Worm (Caenorhabditis elegans) whole organism, L4/young adult: ENCODE results near the gene athp-2.

Source experiments
- W03F9.2 ChIP-seq: fragments of 150-350 bp; optimal IDR thresholded peaks from 2 replicates; lab custom pipeline; 2014; ENCODE audit warnings: missing biosample characterization, missing genetic modification characterization
- dao-5 ChIP-seq: sonication (generic microtip); optimal IDR thresholded peaks from 2 replicates; lab custom pipeline; 2016; ENCODE audit warnings: missing genotype, missing genetic modification characterization, moderate library complexity, missing compliant biosample characterization
- him-1 ChIP-seq: sonication (generic microtip); optimal IDR thresholded peaks from 2 replicates; lab custom pipeline; 2016; ENCODE audit warnings: missing genotype, missing genetic modification reagents, missing genetic modification characterization, missing compliant biosample characterization

DNA sequence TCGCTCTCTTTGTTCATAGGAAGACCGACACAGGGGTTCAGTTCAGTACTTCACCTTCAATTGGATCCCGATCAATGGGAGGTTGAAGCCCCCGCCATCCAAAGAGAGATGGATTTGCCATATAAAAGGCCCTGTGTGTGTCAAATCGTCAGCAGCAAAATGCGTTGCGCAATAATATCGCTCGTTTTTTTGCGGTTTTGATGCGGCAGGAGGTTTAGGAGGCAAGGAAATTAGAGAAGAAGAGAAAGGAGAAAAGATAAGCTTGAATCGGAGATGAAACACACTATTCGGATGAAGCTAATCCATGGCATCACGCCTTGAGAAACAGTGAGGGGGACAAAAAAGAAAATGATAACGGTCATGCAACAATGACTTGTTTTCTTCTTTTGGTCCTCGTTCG is 54.5 kb downstream of the athp-2 start:
- TF ChIP-seq him-1 (tag; lab: Kevin White, UChicago) (no peak), W03F9.2 (tag; lab: Kevin White, UChicago) (no peak), dao-5 (tag; lab: Kevin White, UChicago) (no peak)
